Worm (Caenorhabditis elegans): ENCODE results near the gene ZK418.7.

Gene ZK418.7

DNA sequence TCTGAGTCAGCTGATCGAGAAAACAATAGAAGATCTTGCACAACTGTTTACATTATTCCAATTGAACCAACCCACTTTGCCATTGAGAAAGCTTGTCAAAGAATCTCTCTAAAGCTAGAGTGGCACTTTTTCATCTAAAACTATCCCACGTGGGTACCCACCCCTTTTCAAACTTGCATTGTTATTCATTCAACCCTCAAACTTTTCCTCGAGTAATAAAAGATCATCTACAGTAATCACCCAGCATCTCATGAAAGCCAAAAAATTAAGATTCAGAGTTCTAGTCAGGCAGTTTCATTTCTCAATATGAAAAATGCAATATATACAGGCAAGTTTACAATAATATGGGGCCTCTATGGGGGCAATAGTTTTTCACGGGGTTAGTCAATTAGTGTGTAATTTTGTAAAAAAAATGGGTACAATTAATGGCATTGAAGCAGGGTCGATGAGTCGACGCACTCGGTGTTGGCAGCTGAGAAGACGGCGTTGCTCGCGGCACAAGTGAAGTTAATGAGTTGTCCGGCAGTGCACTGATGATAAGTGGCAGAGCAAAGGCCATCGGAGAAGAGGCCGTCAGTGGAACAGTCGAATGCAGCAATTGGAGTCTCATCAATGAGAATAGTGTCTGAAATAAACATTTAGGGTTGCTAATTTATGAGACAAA, 21.4 kb upstream of the ZK418.7 start:
- TF ChIP-seq ceh-2 (tag; optimal IDR thresholded peaks at IDR 0.05): no peak
- no peak for TF ChIP-seq sox-2 (GFP tag; IDR thresholded peaks at IDR 0.05)
- no peak for TF ChIP-seq hlh-8 (tag; optimal IDR thresholded peaks at IDR 0.05)
- no peak for TF ChIP-seq rnt-1 (tag; optimal IDR thresholded peaks at IDR 0.05)
- TF ChIP-seq C08G9.2 (tag; optimal IDR thresholded peaks at IDR 0.05): no peak
- TF ChIP-seq ref-2 (tag; optimal IDR thresholded peaks at IDR 0.05): no peak
- no peak for TF ChIP-seq sox-4 (tag; optimal IDR thresholded peaks at IDR 0.05)
- TF ChIP-seq che-1 (tag; optimal IDR thresholded peaks at IDR 0.05): no peak
- TF ChIP-seq nhr-11 (tag; optimal IDR thresholded peaks at IDR 0.05): no peak
- TF ChIP-seq tbx-2 (tag; optimal IDR thresholded peaks at IDR 0.05): no peak
- no peak for TF ChIP-seq zip-5 (tag; optimal IDR thresholded peaks at IDR 0.05)
- TF ChIP-seq eyg-1 (tag; optimal IDR thresholded peaks at IDR 0.05): no peak
- no peak for TF ChIP-seq ceh-30 (tag; optimal IDR thresholded peaks at IDR 0.05)
- no peak for TF ChIP-seq lin-11 (tag; optimal IDR thresholded peaks at IDR 0.05)
- TF ChIP-seq K02D7.2 (tag; optimal IDR thresholded peaks at IDR 0.05): no peak
- TF ChIP-seq ahr-1 (tag; optimal IDR thresholded peaks at IDR 0.05): no peak
- TF ChIP-seq ceh-24 (tag; optimal IDR thresholded peaks at IDR 0.05): no peak
- no peak for TF ChIP-seq hlh-13 (GFP tag; optimal IDR thresholded peaks at IDR 0.05)
- TF ChIP-seq pha-2 (tag; optimal IDR thresholded peaks at IDR 0.05): no peak
- no peak for TF ChIP-seq unc-42 (tag; optimal IDR thresholded peaks at IDR 0.05)

DNA sequence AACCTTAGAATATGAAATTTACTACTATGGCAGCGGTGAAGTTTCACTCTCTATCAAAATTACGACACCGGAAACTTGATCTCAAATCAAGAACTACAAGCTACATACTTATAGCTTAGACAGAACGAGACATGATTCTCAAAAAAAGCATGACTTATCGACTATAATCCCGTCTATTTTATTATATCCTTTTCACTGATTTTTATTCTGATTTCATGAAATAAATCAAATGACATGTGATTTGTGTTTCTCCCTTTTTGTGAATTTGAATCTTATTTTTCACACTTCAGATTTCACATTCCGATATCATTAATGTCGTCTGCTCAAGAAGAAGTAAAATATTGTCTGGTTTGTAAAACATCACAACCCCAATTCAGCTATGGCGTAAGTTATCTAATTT, 19.4 kb upstream of the ZK418.7 start, which contains the start of gene ZK418.11:
ZK418.11 (plus strand) TSS at position 289 of the 400 bp plus-strand sequence.
- TF ChIP-seq mec-3 (tag; optimal IDR thresholded peaks at IDR 0.05; ENCODE audit: borderline replicate concordance): no peak
- no peak for TF ChIP-seq ceh-30 (tag; optimal IDR thresholded peaks at IDR 0.05)
- no peak for TF ChIP-seq lim-6 (tag; optimal IDR thresholded peaks at IDR 0.05)
- TF ChIP-seq hlh-30 (tag; optimal IDR thresholded peaks at IDR 0.05; ENCODE audit: insufficient read depth): no peak
- no peak for TF ChIP-seq unc-42 (tag; optimal IDR thresholded peaks at IDR 0.05)
- no peak for TF ChIP-seq npax-4 (tag; optimal IDR thresholded peaks at IDR 0.05)
- no peak for TF ChIP-seq elt-4 (tag; optimal IDR thresholded peaks at IDR 0.05)
- no peak for TF ChIP-seq tbx-2 (tag; optimal IDR thresholded peaks at IDR 0.05)
- no peak for TF ChIP-seq pha-2 (tag; optimal IDR thresholded peaks at IDR 0.05)
- TF ChIP-seq fkh-6 (tag; optimal IDR thresholded peaks at IDR 0.05): no peak
- no peak for TF ChIP-seq hlh-15 (tag; optimal IDR thresholded peaks at IDR 0.05)
- no peak for TF ChIP-seq ref-2 (tag; optimal IDR thresholded peaks at IDR 0.05)
- TF ChIP-seq K09A11.1 (tag; optimal IDR thresholded peaks at IDR 0.05; ENCODE audit: insufficient read depth): no peak
- TF ChIP-seq tbx-7 (tag; optimal IDR thresholded peaks at IDR 0.05): no peak
- no peak for TF ChIP-seq ceh-9 (tag; optimal IDR thresholded peaks at IDR 0.05)
- TF ChIP-seq ceh-24 (tag; optimal IDR thresholded peaks at IDR 0.05): no peak
- no peak for TF ChIP-seq syd-9 (tag; optimal IDR thresholded peaks at IDR 0.05)
- no peak for TF ChIP-seq fax-1 (tag; optimal IDR thresholded peaks at IDR 0.05)
- TF ChIP-seq pat-9 (tag; optimal IDR thresholded peaks at IDR 0.05): no peak
- TF ChIP-seq Y22D7AL.16 (tag; optimal IDR thresholded peaks at IDR 0.05): no peak

DNA sequence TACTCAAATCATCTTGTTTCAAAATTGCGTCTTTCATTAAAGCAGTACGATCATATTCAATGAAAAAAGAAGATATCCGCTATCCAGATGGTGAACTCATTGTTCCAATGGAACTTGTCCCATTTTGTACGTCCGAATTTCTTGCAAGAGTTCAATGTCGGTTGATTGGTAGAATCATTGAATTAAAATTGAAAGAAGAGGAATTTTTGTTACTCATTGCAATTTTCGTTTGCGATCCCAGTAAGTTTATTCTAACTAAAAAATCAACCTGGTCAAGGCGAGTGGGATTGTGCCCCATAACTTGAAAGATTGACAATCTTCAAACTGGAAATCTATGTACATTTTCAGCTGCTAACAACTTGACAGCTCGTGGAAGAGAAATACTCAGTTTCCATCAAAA, 15.9 kb upstream of the ZK418.7 start:
- TF ChIP-seq ttx-3 (tag; optimal IDR thresholded peaks at IDR 0.05): no peak
- no peak for TF ChIP-seq fkh-6 (tag; optimal IDR thresholded peaks at IDR 0.05)
- no peak for TF ChIP-seq ahr-1 (tag; optimal IDR thresholded peaks at IDR 0.05)
- no peak for TF ChIP-seq pat-9 (tag; optimal IDR thresholded peaks at IDR 0.05)
- no peak for TF ChIP-seq C08G9.2 (tag; optimal IDR thresholded peaks at IDR 0.05)
- TF ChIP-seq tbx-7 (tag; optimal IDR thresholded peaks at IDR 0.05): no peak
- TF ChIP-seq ceh-2 (tag; optimal IDR thresholded peaks at IDR 0.05): no peak

DNA sequence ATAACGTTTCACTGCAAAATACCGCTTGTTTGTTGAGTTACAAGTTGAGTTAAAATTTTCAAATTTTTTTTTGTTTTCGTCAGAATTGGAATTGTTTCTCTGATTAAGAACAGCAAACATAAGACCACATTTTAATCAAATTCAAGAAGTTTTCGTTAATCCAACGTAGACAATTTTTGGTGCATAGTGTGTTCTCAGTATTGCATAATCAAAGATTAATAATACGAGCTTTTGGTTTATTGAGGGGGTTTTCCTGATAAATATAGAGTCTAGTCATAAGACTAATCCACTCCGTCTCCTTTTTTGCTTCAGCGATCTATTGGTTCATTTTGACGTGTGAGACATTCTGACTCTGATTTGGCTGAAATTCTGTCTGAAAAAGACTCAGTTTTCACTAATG, 14.6 kb upstream of the ZK418.7 start, which contains the start of gene nhr-9:
nhr-9 (plus strand) TSS at position 307 of the 400 bp plus-strand sequence.
- no peak for TF ChIP-seq hlh-6 (tag; optimal IDR thresholded peaks at IDR 0.05)

Data from whole organism, late embryonic.